Worm (Caenorhabditis elegans) whole organism, L1 larva: ENCODE results near the gene B0393.9.

ENCODE experiments used
- C34B4.2 ChIP-seq: sonication (generic microtip); optimal IDR thresholded peaks from 2 replicates; lab custom pipeline; 2017; ENCODE audit warnings: mild to moderate bottlenecking, missing genetic modification characterization, missing compliant biosample characterization
- Y116A8C.19 ChIP-seq: sonication (generic microtip); optimal IDR thresholded peaks from 2 replicates; lab custom pipeline; 2016; ENCODE audit warnings: missing compliant biosample characterization, missing genetic modification characterization, borderline replicate concordance
- alr-1 ChIP-seq: fragments of 200-800 bp; sonication (Bioruptor generic); optimal IDR thresholded peaks from 2 replicates; lab custom pipeline; 2018; ENCODE audit warnings: borderline replicate concordance, mild to moderate bottlenecking, missing genetic modification characterization, missing compliant biosample characterization
- aly-2 ChIP-seq: fragments of 150-350 bp; optimal IDR thresholded peaks from 2 replicates; lab custom pipeline; 2014; ENCODE audit warnings: missing biosample characterization, missing genetic modification characterization
- ama-1 ChIP-seq: fragments of 150-350 bp; optimal IDR thresholded peaks from 2 replicates; lab custom pipeline; 2014
- ceh-8 ChIP-seq: fragments of 200-800 bp; sonication (Bioruptor generic); optimal IDR thresholded peaks from 2 replicates; lab custom pipeline; 2018; ENCODE audit warnings: mild to moderate bottlenecking, missing genetic modification characterization, moderate library complexity, missing compliant biosample characterization
- ceh-82 ChIP-seq, 3 experiments: fragments of 150-350 bp in 1 of 3; sonication (generic microtip) in 2 of 3; optimal IDR thresholded peaks; 2 replicates each; lab custom pipeline; 2014 to 2017; ENCODE audit warnings: missing biosample characterization in 3 of 3, missing genetic modification characterization in 3 of 3
- ceh-90 ChIP-seq: sonication (generic microtip); optimal IDR thresholded peaks from 2 replicates; lab custom pipeline; 2016; ENCODE audit warnings: missing genetic modification characterization, missing compliant biosample characterization
- ces-1 ChIP-seq: fragments of 150-350 bp; optimal IDR thresholded peaks from 2 replicates; lab custom pipeline; 2014; ENCODE audit warnings: missing biosample characterization, missing genetic modification reagents, missing genetic modification characterization
- dpl-1 ChIP-seq, 3 experiments: fragments of 150-350 bp in 2 of 3; sonication (generic microtip) in 1 of 3; optimal IDR thresholded peaks; 2 replicates each; lab custom pipeline; 2014 to 2017; ENCODE audit warnings: missing biosample characterization in 3 of 3, missing genetic modification characterization in 3 of 3, missing genetic modification reagents in 3 of 3
- dsc-1 ChIP-seq: sonication (generic microtip); optimal IDR thresholded peaks from 2 replicates; lab custom pipeline; 2016; ENCODE audit warnings: mild to moderate bottlenecking, missing genetic modification characterization, missing compliant biosample characterization
- efl-1 ChIP-seq, 4 experiments: fragments of 150-350 bp; optimal IDR thresholded peaks in 3 of 4; peaks in 1 of 4; 1 replicate in 1 of 4; 2 replicates in 3 of 4; lab custom pipeline; 2014; ENCODE audit warnings: missing biosample characterization in 2 of 4, missing genetic modification characterization in 2 of 4, missing genetic modification reagents in 2 of 4
- efl-3 ChIP-seq: fragments of 200-800 bp; sonication (Bioruptor generic); optimal IDR thresholded peaks from 2 replicates; lab custom pipeline; 2018; ENCODE audit warnings: mild to moderate bottlenecking, missing genetic modification characterization, missing compliant biosample characterization
- egl-13 ChIP-seq: sonication (generic microtip); optimal IDR thresholded peaks from 2 replicates; lab custom pipeline; 2016; ENCODE audit warnings: missing genotype, missing genetic modification reagents, missing genetic modification characterization, missing compliant biosample characterization
- ets-5 ChIP-seq: fragments of 200-800 bp; sonication (Bioruptor generic); IDR thresholded peaks from 2 replicates; pipeline ENCODE4 v1.3.6; 2022; ENCODE audit warnings: missing genetic modification characterization, missing compliant biosample characterization
- fkh-10 ChIP-seq: sonication (generic microtip); optimal IDR thresholded peaks from 2 replicates; lab custom pipeline; 2017; ENCODE audit warnings: missing biosample characterization, missing genetic modification reagents, missing genetic modification characterization
- grh-1 ChIP-seq: fragments of 200-800 bp; sonication (Bioruptor generic); IDR thresholded peaks from 2 replicates; pipeline ENCODE4 v1.3.6; 2022; ENCODE audit warnings: missing genetic modification reagents, missing genetic modification characterization, missing compliant biosample characterization
- hpl-2 ChIP-seq: fragments of 150-350 bp; optimal IDR thresholded peaks from 2 replicates; lab custom pipeline; 2014; ENCODE audit warnings: missing biosample characterization, missing genetic modification reagents, missing genetic modification characterization
- irx-1 ChIP-seq: sonication (generic microtip); optimal IDR thresholded peaks from 2 replicates; lab custom pipeline; 2016; ENCODE audit warnings: missing genetic modification characterization, missing compliant biosample characterization
- jun-1 ChIP-seq: fragments of 150-350 bp; optimal IDR thresholded peaks from 2 replicates; lab custom pipeline; 2014; ENCODE audit warnings: missing biosample characterization, missing genetic modification reagents, missing genetic modification characterization
- lin-13 ChIP-seq: fragments of 150-350 bp; optimal IDR thresholded peaks from 2 replicates; lab custom pipeline; 2014; ENCODE audit warnings: missing biosample characterization, missing genetic modification reagents, missing genetic modification characterization
- lin-15B ChIP-seq: fragments of 150-350 bp; sonication (generic microtip); optimal IDR thresholded peaks from 3 replicates; lab custom pipeline; 2014; ENCODE audit warnings: missing biosample characterization, missing genetic modification characterization
- mab-9 ChIP-seq: fragments of 200-800 bp; sonication (Bioruptor generic); IDR thresholded peaks from 2 replicates; pipeline ENCODE4 v1.3.6; 2022; ENCODE audit warnings: missing genetic modification reagents, missing genetic modification characterization, missing compliant biosample characterization
- mef-2 ChIP-seq: fragments of 150-350 bp; optimal IDR thresholded peaks from 2 replicates; lab custom pipeline; 2014; ENCODE audit warnings: missing biosample characterization, missing genetic modification characterization
- mep-1 ChIP-seq: fragments of 150-350 bp; optimal IDR thresholded peaks from 2 replicates; lab custom pipeline; 2014; ENCODE audit warnings: missing biosample characterization, missing genetic modification characterization
- nhr-19 ChIP-seq: fragments of 200-800 bp; sonication (Bioruptor generic); conservative IDR thresholded peaks from 2 replicates; pipeline ENCODE4 v1.3.6; 2022; ENCODE audit warnings: missing genetic modification characterization, missing compliant biosample characterization
- nhr-237 ChIP-seq: fragments of 150-350 bp; optimal IDR thresholded peaks from 2 replicates; lab custom pipeline; 2014; ENCODE audit warnings: missing biosample characterization, missing genetic modification characterization
- nhr-28 ChIP-seq: fragments of 150-350 bp; optimal IDR thresholded peaks from 2 replicates; lab custom pipeline; 2014; ENCODE audit warnings: missing biosample characterization, missing genetic modification characterization
- nhr-47 ChIP-seq: sonication (generic microtip); optimal IDR thresholded peaks from 2 replicates; lab custom pipeline; 2016; ENCODE audit warnings: mild to moderate bottlenecking, missing genetic modification characterization, moderate library complexity, missing compliant biosample characterization
- nhr-71 ChIP-seq: sonication (generic microtip); optimal IDR thresholded peaks from 2 replicates; lab custom pipeline; 2016; ENCODE audit warnings: mild to moderate bottlenecking, missing genetic modification characterization, moderate library complexity, missing compliant biosample characterization
- nhr-76 ChIP-seq: sonication (generic microtip); optimal IDR thresholded peaks from 2 replicates; lab custom pipeline; 2017; ENCODE audit warnings: missing biosample characterization, missing genetic modification characterization
- nhr-77 ChIP-seq: fragments of 150-350 bp; optimal IDR thresholded peaks from 2 replicates; lab custom pipeline; 2014; ENCODE audit warnings: missing biosample characterization, missing genetic modification characterization
- nhr-84 ChIP-seq: sonication (generic microtip); optimal IDR thresholded peaks from 2 replicates; lab custom pipeline; 2017; ENCODE audit warnings: missing biosample characterization, missing genetic modification characterization
- nhr-85 ChIP-seq: sonication (generic microtip); peaks from one replicate; lab custom pipeline; 2016; ENCODE audit warnings: missing genetic modification characterization, inconsistent platforms, missing compliant biosample characterization
- nhr-90 ChIP-seq: sonication (generic microtip); optimal IDR thresholded peaks from 2 replicates; lab custom pipeline; 2016; ENCODE audit warnings: mild to moderate bottlenecking, missing genetic modification characterization, missing compliant biosample characterization; ENCODE audit not compliant: poor library complexity
- pag-3 ChIP-seq: sonication (generic microtip); optimal IDR thresholded peaks from 2 replicates; lab custom pipeline; 2017; ENCODE audit warnings: missing genetic modification characterization, mild to moderate bottlenecking, missing compliant biosample characterization, antibody characterized with exemption, borderline replicate concordance; ENCODE audit not compliant: insufficient read depth
- pax-3 ChIP-seq: fragments of 200-800 bp; sonication (Bioruptor generic); optimal IDR thresholded peaks from 2 replicates; lab custom pipeline; 2018; ENCODE audit warnings: mild to moderate bottlenecking, missing genetic modification characterization, moderate library complexity, missing compliant biosample characterization
- pqm-1 ChIP-seq: sonication (generic microtip); optimal IDR thresholded peaks from 3 replicates; lab custom pipeline; 2017; ENCODE audit warnings: missing biosample characterization, missing genetic modification characterization
- rnt-1 ChIP-seq: sonication (generic microtip); optimal IDR thresholded peaks from 2 replicates; lab custom pipeline; 2016; ENCODE audit warnings: mild to moderate bottlenecking, missing genetic modification characterization, moderate library complexity, missing compliant biosample characterization
- snu-23 ChIP-seq: sonication (generic microtip); optimal IDR thresholded peaks from 2 replicates; lab custom pipeline; 2016; ENCODE audit warnings: missing genetic modification characterization, missing compliant biosample characterization
- sox-4 ChIP-seq: sonication (generic microtip); optimal IDR thresholded peaks from 2 replicates; lab custom pipeline; 2016; ENCODE audit warnings: missing genetic modification characterization, missing compliant biosample characterization
- sptf-1 ChIP-seq: fragments of 150-350 bp; optimal IDR thresholded peaks from 2 replicates; lab custom pipeline; 2014; ENCODE audit warnings: missing biosample characterization, missing genetic modification characterization
- sup-37 ChIP-seq: fragments of 200-800 bp; sonication (Bioruptor generic); optimal IDR thresholded peaks from 2 replicates; lab custom pipeline; 2018; ENCODE audit warnings: mild to moderate bottlenecking, missing genetic modification characterization, missing compliant biosample characterization
- tbx-2 ChIP-seq: sonication (generic microtip); optimal IDR thresholded peaks from 2 replicates; lab custom pipeline; 2016; ENCODE audit warnings: missing genetic modification characterization, missing compliant biosample characterization
- unc-30 ChIP-seq: sonication (generic microtip); optimal IDR thresholded peaks from 2 replicates; lab custom pipeline; 2017; ENCODE audit warnings: missing biosample characterization, missing genetic modification characterization
- unc-98 ChIP-seq: fragments of 200-800 bp; sonication (Bioruptor generic); IDR thresholded peaks from 2 replicates; pipeline ENCODE4 v1.3.6; 2022; ENCODE audit warnings: missing genetic modification characterization, missing compliant biosample characterization
- vab-15 ChIP-seq: sonication (generic microtip); optimal IDR thresholded peaks from 2 replicates; lab custom pipeline; 2017; ENCODE audit warnings: missing genotype, mild to moderate bottlenecking, missing genetic modification characterization, missing compliant biosample characterization
- xbp-1 ChIP-seq: sonication (generic microtip); optimal IDR thresholded peaks from 2 replicates; lab custom pipeline; 2016; ENCODE audit warnings: missing genetic modification characterization, missing compliant biosample characterization
- zag-1 ChIP-seq: fragments of 150-350 bp; optimal IDR thresholded peaks from 2 replicates; lab custom pipeline; 2014; ENCODE audit warnings: missing biosample characterization, missing genetic modification characterization
- zip-4 ChIP-seq: fragments of 200-800 bp; sonication (Bioruptor generic); optimal IDR thresholded peaks from 2 replicates; lab custom pipeline; 2018; ENCODE audit warnings: mild to moderate bottlenecking, missing genetic modification characterization, moderate library complexity, missing compliant biosample characterization
- ztf-11 ChIP-seq, 2 experiments: sonication (generic microtip); optimal IDR thresholded peaks; 2 replicates each; lab custom pipeline; 2016 to 2017; ENCODE audit warnings: missing genetic modification characterization in 2 of 2, missing biosample characterization in 1 of 2, missing compliant biosample characterization in 1 of 2
- ztf-4 ChIP-seq: fragments of 150-350 bp; optimal IDR thresholded peaks from 2 replicates; lab custom pipeline; 2014; ENCODE audit warnings: missing biosample characterization, missing genetic modification characterization

B0393.9 gene

ce11 chrIII:4731295-4731988 is 48.5 kb downstream of the B0393.9 start, which contains the start of gene F17C8.3:
Gene F17C8.3 (plus strand): TSS chrIII:4731938.
- TF ChIP-seq mab-9 (GFP tag; lab: Robert Waterston, UW) (no peak), dpl-1 (GFP tag; optimal IDR thresholded peaks at IDR 0.05; lab: Kevin White, UChicago) (peak in 1 of 3 experiments; percentile 5), egl-13 (tag; lab: Kevin White, UChicago) (no peak), pax-3 (tag; lab: Kevin White, UChicago) (no peak), alr-1 (no peak), nhr-71 (tag; lab: Kevin White, UChicago) (peak; percentile 86), ztf-11 (tag; optimal IDR thresholded peaks at IDR 0.05; lab: Kevin White, UChicago) (no peak), efl-1 (optimal IDR thresholded peaks at IDR 0.05; lab: Kevin White, UChicago) (peak in 1 of 2 experiments; percentile 30), efl-1 (GFP tag; optimal IDR thresholded peaks at IDR 0.05 in 1 of 2; lab: Kevin White, UChicago) (no peak), pqm-1 (tag; lab: Kevin White, UChicago) (no peak), rnt-1 (peak; percentile 56), dsc-1 (tag; lab: Kevin White, UChicago) (peak; percentile 88), grh-1 (GFP tag; lab: Robert Waterston, UW) (no peak), nhr-19 (GFP tag; lab: Robert Waterston, UW) (peak; percentile 50), nhr-84 (tag; lab: Kevin White, UChicago) (no peak), unc-98 (GFP tag; lab: Robert Waterston, UW) (no peak), ztf-4 (tag; lab: Kevin White, UChicago) (no peak), ces-1 (GFP tag; lab: Kevin White, UChicago) (no peak), lin-15B (no peak), mep-1 (tag; lab: Kevin White, UChicago) (peak; percentile 20), ama-1 (lab: Kevin White, UChicago) (no peak), efl-3 (GFP tag; lab: Kevin White, UChicago) (no peak), vab-15 (tag; lab: Kevin White, UChicago) (no peak), ceh-90 (tag; lab: Kevin White, UChicago) (no peak), nhr-28 (tag; lab: Kevin White, UChicago) (no peak), ceh-8 (GFP tag; lab: Kevin White, UChicago) (no peak), pag-3 (tag; lab: Kevin White, UChicago) (peak; percentile 32), irx-1 (no peak), tbx-2 (tag; lab: Kevin White, UChicago) (no peak), snu-23 (GFP tag; lab: Kevin White, UChicago) (peak; percentile 53), aly-2 (no peak), lin-13 (GFP tag; lab: Kevin White, UChicago) (no peak), hpl-2 (GFP tag; lab: Kevin White, UChicago) (no peak), nhr-77 (tag; lab: Kevin White, UChicago) (no peak), nhr-237 (no peak), Y116A8C.19 (tag; lab: Kevin White, UChicago) (no peak), xbp-1 (tag; lab: Kevin White, UChicago) (no peak), nhr-76 (tag; lab: Kevin White, UChicago) (no peak), sup-37 (GFP tag; lab: Kevin White, UChicago) (no peak), jun-1 (tag; lab: Kevin White, UChicago) (no peak), sptf-1 (tag; lab: Kevin White, UChicago) (no peak), zag-1 (no peak), fkh-10 (GFP tag; lab: Kevin White, UChicago) (no peak), ceh-82 (tag; optimal IDR thresholded peaks at IDR 0.05; lab: Kevin White, UChicago) (no peak), mef-2 (tag; lab: Kevin White, UChicago) (no peak), sox-4 (tag; lab: Kevin White, UChicago) (no peak), ets-5 (GFP tag; lab: Robert Waterston, UW) (no peak), nhr-47 (tag; lab: Kevin White, UChicago) (peak; percentile 14), C34B4.2 (tag; lab: Kevin White, UChicago) (no peak), zip-4 (GFP tag; lab: Kevin White, UChicago) (no peak), unc-30 (tag; lab: Kevin White, UChicago) (no peak), nhr-90 (no peak), nhr-85 (tag; lab: Kevin White, UChicago) (no peak)
